Worm (Caenorhabditis elegans) whole organism, midembryonic: ENCODE measurements around the gene chch-3.
A peak's percentile ranks its signal among the peaks of the same experiment; 100 is the strongest.

ENCODE experiments used
- T22C8.4 ChIP-seq: fragments of 200-800 bp; sonication (Bioruptor generic); IDR thresholded peaks from 2 replicates; pipeline ENCODE4 v1.3.6; 2022; ENCODE audit warnings: missing genetic modification characterization, missing compliant biosample characterization
- cog-1 ChIP-seq: sonication (generic microtip); optimal IDR thresholded peaks from 2 replicates; lab custom pipeline; 2016; ENCODE audit warnings: missing genetic modification characterization, missing compliant biosample characterization
- flt-1 ChIP-seq: fragments of 200-800 bp; sonication (Bioruptor generic); IDR thresholded peaks from 2 replicates; pipeline ENCODE4 v1.3.6; 2022; ENCODE audit warnings: missing genetic modification characterization, missing compliant biosample characterization
- klf-2 ChIP-seq: fragments of 200-800 bp; sonication (Bioruptor generic); conservative IDR thresholded peaks from 2 replicates; pipeline ENCODE4 v1.3.6; 2022; ENCODE audit warnings: missing genetic modification reagents, missing genetic modification characterization, missing compliant biosample characterization
- med-1 ChIP-seq: sonication (generic microtip); optimal IDR thresholded peaks from 2 replicates; lab custom pipeline; 2017; ENCODE audit warnings: missing genetic modification characterization, mild to moderate bottlenecking, missing compliant biosample characterization, antibody characterized with exemption, missing genetic modification reagents; ENCODE audit not compliant: insufficient read depth
- ref-1 ChIP-seq: fragments of 200-800 bp; sonication (Bioruptor generic); conservative IDR thresholded peaks from 2 replicates; pipeline ENCODE4 v1.3.6; 2022; ENCODE audit warnings: missing genetic modification reagents, missing genetic modification characterization, missing compliant biosample characterization
- tab-1 ChIP-seq: fragments of 200-800 bp; sonication (Bioruptor generic); IDR thresholded peaks from 2 replicates; pipeline ENCODE4 v1.3.6; 2022; ENCODE audit warnings: missing genetic modification characterization, missing compliant biosample characterization
- ztf-23 ChIP-seq: fragments of 200-800 bp; sonication (Bioruptor generic); IDR thresholded peaks from 2 replicates; pipeline ENCODE4 v1.3.6; 2022; ENCODE audit warnings: missing genetic modification reagents, missing genetic modification characterization, missing compliant biosample characterization
- ztf-29 ChIP-seq: fragments of 200-800 bp; sonication (Bioruptor generic); IDR thresholded peaks from 2 replicates; pipeline ENCODE4 v1.3.6; 2022; ENCODE audit warnings: missing genetic modification reagents, missing genetic modification characterization, missing compliant biosample characterization

Gene chch-3

ce11 chrII:9416381-9417276, at the start of gene chch-3, which contains the start of gene gss-1:
TSS of gene chch-3 (plus strand) at chrII:9417013.
TSS of gene gss-1 (minus strand) at chrII:9416431.
- no peak for TF ChIP-seq ztf-29 (GFP tag; lab: Robert Waterston, UW)
- peak; percentile 31 for TF ChIP-seq cog-1 (tag; lab: Kevin White, UChicago)
- no peak for TF ChIP-seq tab-1 (GFP tag; lab: Robert Waterston, UW)
- no peak for TF ChIP-seq T22C8.4 (GFP tag; lab: Robert Waterston, UW)
- TF ChIP-seq klf-2 (GFP tag; lab: Robert Waterston, UW): no peak

DNA sequence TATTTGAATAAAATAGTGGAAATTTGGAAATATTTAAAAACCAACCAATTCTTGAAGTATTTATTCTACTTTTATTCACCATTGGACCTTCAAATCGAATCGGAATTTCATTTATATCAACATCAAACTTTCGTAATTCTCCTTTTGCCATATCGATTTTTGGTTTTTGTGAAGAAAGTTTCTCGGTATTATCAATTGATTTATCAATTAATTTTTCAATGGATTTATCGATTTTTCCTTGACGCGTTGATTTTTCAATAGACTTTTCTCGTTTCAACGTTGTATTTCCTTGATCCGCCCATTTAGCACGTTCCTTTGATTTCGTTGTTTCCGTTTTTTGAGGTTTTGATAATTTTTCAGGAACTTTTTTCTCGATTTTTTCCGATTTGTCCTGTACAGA, 47.4 kb upstream of the chch-3 start:
- TF ChIP-seq ztf-23 (GFP tag; lab: Robert Waterston, UW) (no peak), cog-1 (tag; lab: Kevin White, UChicago) (no peak), T22C8.4 (GFP tag; lab: Robert Waterston, UW) (0 out of 2 replicates have a peak, but pooled peaks have one; percentile 6)

- no peak for TF ChIP-seq ref-1 (GFP tag; lab: Robert Waterston, UW)
- TF ChIP-seq cog-1 (tag; lab: Kevin White, UChicago): no peak
- TF ChIP-seq tab-1 (GFP tag; lab: Robert Waterston, UW): no peak
- TF ChIP-seq flt-1: no peak
- TF ChIP-seq T22C8.4 (GFP tag; lab: Robert Waterston, UW): no peak
- TF ChIP-seq med-1 (GFP tag; lab: Kevin White, UChicago): no peak
- TF ChIP-seq ztf-29 (GFP tag; lab: Robert Waterston, UW): no peak
- no peak for TF ChIP-seq ztf-23 (GFP tag; lab: Robert Waterston, UW)
- no peak for TF ChIP-seq klf-2 (GFP tag; lab: Robert Waterston, UW)
These were observed 44.4 kb upstream of the chch-3 start, which contains the start of gene C06C3.3 for ce11 chrII:9372393-9372792. TSS of gene C06C3.3 (minus strand) at chrII:9372493.

DNA sequence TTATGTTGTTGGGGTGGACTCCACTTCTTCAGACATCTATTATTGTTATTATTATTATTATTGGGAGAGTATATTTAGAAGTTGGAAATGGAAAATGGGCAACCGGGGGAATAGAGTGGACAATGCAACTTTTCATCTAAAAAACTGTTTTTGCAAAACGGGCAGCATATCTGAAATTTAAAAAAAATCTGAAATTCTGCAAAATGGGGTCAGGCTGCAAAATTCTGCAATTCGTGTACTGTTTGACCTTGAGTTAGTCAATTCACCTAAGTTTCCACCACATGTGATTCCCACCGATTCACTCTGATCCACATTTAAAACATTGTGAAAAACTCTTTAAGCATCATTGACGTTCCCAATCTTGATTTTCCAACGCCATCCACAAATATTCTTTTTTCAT, 43.8 kb upstream of the chch-3 start, which contains the start of gene C06C3.4:
TSS of gene C06C3.4 (plus strand) at position 301 of the 400 bp plus-strand sequence.
- TF ChIP-seq tab-1 (GFP tag; lab: Robert Waterston, UW): no peak
- no peak for TF ChIP-seq ztf-29 (GFP tag; lab: Robert Waterston, UW)
- TF ChIP-seq med-1 (GFP tag; lab: Kevin White, UChicago): no peak
- TF ChIP-seq cog-1 (tag; lab: Kevin White, UChicago): no peak
- TF ChIP-seq klf-2 (GFP tag; lab: Robert Waterston, UW): no peak
- no peak for TF ChIP-seq flt-1
- TF ChIP-seq ref-1 (GFP tag; lab: Robert Waterston, UW): no peak
- TF ChIP-seq ztf-23 (GFP tag; lab: Robert Waterston, UW): no peak
- no peak for TF ChIP-seq T22C8.4 (GFP tag; lab: Robert Waterston, UW)

DNA sequence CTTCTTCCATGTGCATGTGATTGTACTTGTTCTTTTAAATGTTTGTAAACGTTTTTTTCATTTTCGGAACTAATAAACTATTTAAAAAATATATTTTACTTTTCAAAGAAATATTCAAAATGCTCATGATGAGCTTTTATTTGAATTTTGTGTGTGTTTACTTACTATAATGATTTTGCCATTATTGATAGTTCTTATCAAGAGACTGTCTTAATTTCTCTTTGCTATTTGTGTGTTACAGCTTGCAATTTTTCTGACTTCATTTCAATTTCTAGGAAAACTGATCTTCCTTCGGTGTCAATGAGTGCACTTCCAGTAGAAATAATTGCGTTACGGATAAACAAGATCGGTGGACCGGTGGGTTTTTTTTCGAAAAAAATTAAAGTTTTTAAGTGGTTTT, 42.0 kb upstream of the chch-3 start, which contains the start of gene C06C3.12:
TSS of gene C06C3.12 (plus strand) at position 301 of the 400 bp plus-strand sequence.
- TF ChIP-seq flt-1 (no peak), klf-2 (GFP tag; lab: Robert Waterston, UW) (no peak), ztf-23 (GFP tag; lab: Robert Waterston, UW) (no peak)

ce11 chrII:9377158-9377557, 39.7 kb upstream of the chch-3 start, which contains the start of gene C06C3.10:
TSS of gene C06C3.10 (minus strand) at chrII:9377258.
- no peak for TF ChIP-seq ztf-23 (GFP tag; lab: Robert Waterston, UW)
- TF ChIP-seq med-1 (GFP tag; lab: Kevin White, UChicago): no peak
- no peak for TF ChIP-seq ztf-29 (GFP tag; lab: Robert Waterston, UW)
- TF ChIP-seq cog-1 (tag; lab: Kevin White, UChicago): no peak

ce11 chrII:9378174-9378573, 38.6 kb upstream of the chch-3 start:
- TF ChIP-seq tab-1 (GFP tag; lab: Robert Waterston, UW) (no peak), med-1 (GFP tag; lab: Kevin White, UChicago) (no peak), klf-2 (GFP tag; lab: Robert Waterston, UW) (no peak), ztf-23 (GFP tag; lab: Robert Waterston, UW) (no peak), cog-1 (tag; lab: Kevin White, UChicago) (no peak), flt-1 (no peak), T22C8.4 (GFP tag; lab: Robert Waterston, UW) (no peak)

DNA sequence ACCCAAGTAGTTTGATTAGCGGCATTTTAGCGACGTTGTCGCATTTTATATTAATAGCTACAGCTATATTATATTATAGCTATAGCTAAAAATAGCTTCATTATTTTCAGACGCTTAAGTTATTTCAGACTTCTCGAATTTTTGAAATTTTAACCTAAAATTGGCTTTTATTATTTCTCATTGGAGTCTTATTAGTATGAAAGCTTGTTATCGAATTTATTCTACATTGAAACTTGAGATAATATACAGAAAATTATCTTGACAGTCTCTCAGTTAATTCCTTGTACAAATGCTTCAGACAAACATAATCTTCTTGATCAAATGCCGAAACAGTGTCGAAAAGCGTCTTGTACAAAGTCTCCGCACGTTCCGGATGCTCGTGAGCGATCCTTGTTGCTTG, 37.0 kb upstream of the chch-3 start, which contains the start of gene srh-48:
TSS of gene srh-48 (plus strand) at position 301 of the 400 bp plus-strand sequence.
- TF ChIP-seq cog-1 (tag; lab: Kevin White, UChicago) (no peak), med-1 (GFP tag; lab: Kevin White, UChicago) (no peak)

- TF ChIP-seq ztf-29 (GFP tag; lab: Robert Waterston, UW): no peak
- no peak for TF ChIP-seq ztf-23 (GFP tag; lab: Robert Waterston, UW)
- TF ChIP-seq ref-1 (GFP tag; lab: Robert Waterston, UW): no peak
- no peak for TF ChIP-seq cog-1 (tag; lab: Kevin White, UChicago)
- no peak for TF ChIP-seq T22C8.4 (GFP tag; lab: Robert Waterston, UW)
- no peak for TF ChIP-seq med-1 (GFP tag; lab: Kevin White, UChicago)
These were observed 31.6 kb upstream of the chch-3 start, which contains the start of gene C06C3.7 for ce11 chrII:9385241-9385640. TSS of gene C06C3.7 (plus strand) at chrII:9385541.

DNA sequence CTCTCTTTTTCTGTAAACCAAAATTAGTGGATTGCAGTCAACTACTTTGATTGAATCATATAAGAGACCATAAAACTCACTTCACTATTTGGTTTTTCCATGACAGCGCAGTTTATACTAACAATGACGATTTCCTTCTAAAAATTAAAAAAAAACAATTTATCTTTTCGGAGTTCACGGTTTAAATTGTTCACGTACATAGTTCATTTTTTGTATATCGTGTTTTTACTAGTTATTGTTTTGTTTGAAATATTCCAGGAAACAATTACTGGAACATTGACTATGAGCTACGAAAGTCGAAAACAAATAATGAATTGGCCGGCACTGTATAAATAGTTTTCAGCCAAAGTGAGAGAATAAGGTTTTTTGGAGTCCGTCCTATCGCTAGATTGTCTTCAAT, 24.1 kb upstream of the chch-3 start, which contains the start of gene lido-17:
TSS of gene lido-17 (minus strand) at position 101 of the 400 bp plus-strand sequence.
- TF ChIP-seq ztf-29 (GFP tag; lab: Robert Waterston, UW) (no peak), cog-1 (tag; lab: Kevin White, UChicago) (no peak), tab-1 (GFP tag; lab: Robert Waterston, UW) (no peak), T22C8.4 (GFP tag; lab: Robert Waterston, UW) (no peak), ztf-23 (GFP tag; lab: Robert Waterston, UW) (no peak), klf-2 (GFP tag; lab: Robert Waterston, UW) (no peak), flt-1 (no peak), ref-1 (GFP tag; lab: Robert Waterston, UW) (no peak), med-1 (GFP tag; lab: Kevin White, UChicago) (no peak)
